Fruit fly (Drosophila melanogaster): Measurements from ENCODE around the gene CG13622.
A peak's percentile ranks its signal among the peaks of the same experiment; 100 is the strongest.

CG13622 gene

dm6 chr3R:24548216-24548615 is 24.7 kb upstream of the CG13622 start:
- no peak for TF ChIP-seq CG10669 (GFP tag; optimal IDR thresholded peaks at IDR 0.05)

- TF ChIP-seq Gug (GFP tag; IDR thresholded peaks at IDR 0.05) (0 out of 2 replicates have a peak, but pooled peaks have one; percentile 49), Eip78C (GFP tag) (no peak), Hr38 (GFP tag; optimal IDR thresholded peaks at IDR 0.05) (no peak), CG10669 (GFP tag; optimal IDR thresholded peaks at IDR 0.05) (no peak), vri (GFP tag; optimal IDR thresholded peaks at IDR 0.05) (no peak), CG6854 (GFP tag; optimal IDR thresholded peaks at IDR 0.05) (no peak), CG6163 (GFP tag; IDR thresholded peaks at IDR 0.05) (0 out of 3 replicates have a peak, but pooled peaks have one; percentile 34), Eip75B (GFP tag; optimal IDR thresholded peaks at IDR 0.05) (no peak), topi (GFP tag; optimal IDR thresholded peaks at IDR 0.05) (no peak), CG11294 (GFP tag; IDR thresholded peaks at IDR 0.05) (peak; percentile 43; the same call in 1 of the 2 replicates), CG6276 (GFP tag; optimal IDR thresholded peaks at IDR 0.05) (peak; percentile 41), Smox (GFP tag; optimal IDR thresholded peaks at IDR 0.05) (no peak), net (GFP tag; optimal IDR thresholded peaks at IDR 0.05) (no peak), spab (GFP tag; optimal IDR thresholded peaks at IDR 0.05) (no peak), CG10631 (GFP tag; optimal IDR thresholded peaks at IDR 0.05) (no peak), CG15336 (GFP tag; IDR thresholded peaks at IDR 0.05) (peak; percentile 65), OdsH (GFP tag; optimal IDR thresholded peaks at IDR 0.05) (peak; percentile 22), Met (GFP tag; optimal IDR thresholded peaks at IDR 0.05) (no peak), fd59A (GFP tag; optimal IDR thresholded peaks at IDR 0.05) (no peak), eg (GFP tag; IDR thresholded peaks at IDR 0.05) (peak; percentile 75), achi (GFP tag; optimal IDR thresholded peaks at IDR 0.05) (no peak), CG7368 (GFP tag; optimal IDR thresholded peaks at IDR 0.05) (no peak), fkh (GFP tag; optimal IDR thresholded peaks at IDR 0.05) (no peak), CG8319 (GFP tag; optimal IDR thresholded peaks at IDR 0.05) (no peak), CG32006 (GFP tag; optimal IDR thresholded peaks at IDR 0.05) (peak; percentile 14), Blimp-1 (GFP tag; optimal IDR thresholded peaks at IDR 0.05) (no peak), CG31627 (GFP tag; optimal IDR thresholded peaks at IDR 0.05) (no peak), CG8119 (GFP tag; IDR thresholded peaks at IDR 0.05) (no peak), salr (GFP tag; optimal IDR thresholded peaks at IDR 0.05) (no peak), Hr39 (GFP tag; optimal IDR thresholded peaks at IDR 0.05) (no peak), CG1621 (tag; optimal IDR thresholded peaks at IDR 0.05) (no peak), Ets96B (tag; optimal IDR thresholded peaks at IDR 0.05) (no peak), Lpt (GFP tag; optimal IDR thresholded peaks at IDR 0.05) (no peak), dac (GFP tag; optimal IDR thresholded peaks at IDR 0.05) (no peak)
Observed at dm6 chr3R:24544388-24544787, 20.9 kb upstream of the CG13622 start, which contains the start of gene Esyt2. Gene Esyt2 (plus strand): TSS chr3R:24544719.

dm6 chr3R:24543676-24544277 is 20.3 kb upstream of the CG13622 start, which contains the start of gene Cftr:
Gene Cftr (minus strand): TSS chr3R:24543914.
- no peak for TF ChIP-seq CG11902 (GFP tag; optimal IDR thresholded peaks at IDR 0.05)
- peak; percentile 61 for TF ChIP-seq CG6163 (GFP tag; IDR thresholded peaks at IDR 0.05)
- peak; percentile 33 for TF ChIP-seq cyc (GFP tag; optimal IDR thresholded peaks at IDR 0.05)
- peak; percentile 21 for TF ChIP-seq CG10669 (GFP tag; optimal IDR thresholded peaks at IDR 0.05)
- TF ChIP-seq fd85E (GFP tag; optimal IDR thresholded peaks at IDR 0.05) = no peak
- TF ChIP-seq fkh (GFP tag; optimal IDR thresholded peaks at IDR 0.05) = peak; percentile 93
- peak; percentile 52 for TF ChIP-seq pdm3 (GFP tag; optimal IDR thresholded peaks at IDR 0.05)
- TF ChIP-seq CG16779 (tag; optimal IDR thresholded peaks at IDR 0.05) = peak; percentile 29
- peak; percentile 71 for TF ChIP-seq Sox102F (GFP tag; optimal IDR thresholded peaks at IDR 0.05)
- peak; percentile 60 for TF ChIP-seq dsx (GFP tag; optimal IDR thresholded peaks at IDR 0.05; ENCODE audit: poor library complexity, severe bottlenecking)
- TF ChIP-seq CG6808 (GFP tag; optimal IDR thresholded peaks at IDR 0.05) = peak; percentile 4
- no peak for TF ChIP-seq CG8119 (GFP tag; IDR thresholded peaks at IDR 0.05)
- peak; percentile 18 for TF ChIP-seq CG3032 (tag; optimal IDR thresholded peaks at IDR 0.05)
- TF ChIP-seq CG4318 (GFP tag; optimal IDR thresholded peaks at IDR 0.05) = no peak
- peak; percentile 18 for TF ChIP-seq achi (GFP tag; optimal IDR thresholded peaks at IDR 0.05)
- TF ChIP-seq CG31627 (GFP tag; optimal IDR thresholded peaks at IDR 0.05) = peak; percentile 37
- TF ChIP-seq Smox (GFP tag; optimal IDR thresholded peaks at IDR 0.05) = peak; percentile 67
- TF ChIP-seq CG10631 (GFP tag; optimal IDR thresholded peaks at IDR 0.05) = no peak
- TF ChIP-seq Blimp-1 (GFP tag; optimal IDR thresholded peaks at IDR 0.05) = no peak
- peak; percentile 64 for TF ChIP-seq esn (GFP tag; optimal IDR thresholded peaks at IDR 0.05)
- TF ChIP-seq Ets96B (tag; optimal IDR thresholded peaks at IDR 0.05) = peak; percentile 21
- no peak for TF ChIP-seq CG8632 (GFP tag; optimal IDR thresholded peaks at IDR 0.05)
- no peak for TF ChIP-seq fd59A (GFP tag; optimal IDR thresholded peaks at IDR 0.05)
- peak; percentile 23 for TF ChIP-seq CG9139 (GFP tag; optimal IDR thresholded peaks at IDR 0.05)
- TF ChIP-seq Hr38 (GFP tag; optimal IDR thresholded peaks at IDR 0.05) = no peak
- TF ChIP-seq CG8319 (GFP tag; optimal IDR thresholded peaks at IDR 0.05) = no peak
